Fruit fly (Drosophila melanogaster): ENCODE data around the gene CG8534.

CG8534 gene

dm6 chr3R:9771519-9771972 is 41.0 kb upstream of the CG8534 start, which contains the start of gene CG9471 (continued):
- peak; percentile 92 for TF ChIP-seq CG9817 (tag; optimal IDR thresholded peaks at IDR 0.05)
- peak; percentile 88; the same call in 1 of the 2 replicates for TF ChIP-seq CG32767 (GFP tag; IDR thresholded peaks at IDR 0.05)
- TF ChIP-seq Antp (GFP tag; optimal IDR thresholded peaks at IDR 0.05) = peak; percentile 89
- TF ChIP-seq Atf6 (GFP tag; IDR thresholded peaks at IDR 0.05) = peak; percentile 94
- TF ChIP-seq NFAT (GFP tag; IDR thresholded peaks at IDR 0.05) = peak; percentile 72
- TF ChIP-seq Hr78 (GFP tag; optimal IDR thresholded peaks at IDR 0.05) = peak in 1 of 2 experiments; percentile 73
- peak; percentile 92 for TF ChIP-seq CG7839 (tag; optimal IDR thresholded peaks at IDR 0.05)
- TF ChIP-seq pita (GFP tag; optimal IDR thresholded peaks at IDR 0.05) = no peak
- TF ChIP-seq hkb (optimal IDR thresholded peaks at IDR 0.05) = no peak
- peak; percentile 95 for TF ChIP-seq hkb (GFP tag; IDR thresholded peaks at IDR 0.05)
- TF ChIP-seq CG11085 (GFP tag; IDR thresholded peaks at IDR 0.05) = peak; percentile 86
- peak; percentile 90 to 93 for TF ChIP-seq dpn (GFP tag; optimal IDR thresholded peaks at IDR 0.05)
- peak; percentile 76 for TF ChIP-seq CG15696 (tag; optimal IDR thresholded peaks at IDR 0.05)
- TF ChIP-seq Hey (tag; optimal IDR thresholded peaks at IDR 0.05) = peak; percentile 49
- peak; percentile 35 for TF ChIP-seq CG11398 (GFP tag; optimal IDR thresholded peaks at IDR 0.05)
- TF ChIP-seq CG17802 (tag; optimal IDR thresholded peaks at IDR 0.05) = peak; percentile 50
- TF ChIP-seq CG3163 (GFP tag; optimal IDR thresholded peaks at IDR 0.05) = peak; percentile 57
- TF ChIP-seq Sry-β (GFP tag; optimal IDR thresholded peaks at IDR 0.05) = peak; percentile 10
- TF ChIP-seq ERR (GFP tag; optimal IDR thresholded peaks at IDR 0.05) = peak; percentile 90
- TF ChIP-seq Asciz (GFP tag; optimal IDR thresholded peaks at IDR 0.05) = peak; percentile 81
- TF ChIP-seq inv (GFP tag; IDR thresholded peaks at IDR 0.05; ENCODE audit: partially characterized antibody) = no peak
- no peak for TF ChIP-seq cad (GFP tag; optimal IDR thresholded peaks at IDR 0.05)
- peak; percentile 92 for TF ChIP-seq CG17359 (tag; optimal IDR thresholded peaks at IDR 0.05)
- TF ChIP-seq gcm2 (GFP tag; optimal IDR thresholded peaks at IDR 0.05) = peak; percentile 76
- TF ChIP-seq CG8924 (tag; optimal IDR thresholded peaks at IDR 0.05) = peak; percentile 93
- TF ChIP-seq luna (GFP tag; optimal IDR thresholded peaks at IDR 0.05) = peak; percentile 72
- peak; percentile 64 for TF ChIP-seq CG10565 (GFP tag; optimal IDR thresholded peaks at IDR 0.05)
- TF ChIP-seq CG12391 (tag; optimal IDR thresholded peaks at IDR 0.05) = peak; percentile 94
- TF ChIP-seq jigr1 (GFP tag; IDR thresholded peaks at IDR 0.05) = peak; percentile 80; the same call in 2 of the 3 replicates
- TF ChIP-seq CG18011 (GFP tag; optimal IDR thresholded peaks at IDR 0.05) = peak; percentile 72
- peak; percentile 47 for TF ChIP-seq gt (GFP tag; IDR thresholded peaks at IDR 0.05)
- no peak for TF ChIP-seq CG17568 (GFP tag; optimal IDR thresholded peaks at IDR 0.05)
- peak; percentile 93 for TF ChIP-seq CG9932 (GFP tag; IDR thresholded peaks at IDR 0.05)
- peak; percentile 71; the same call in 1 of the 2 replicates for TF ChIP-seq ham (GFP tag; IDR thresholded peaks at IDR 0.05)
- peak; percentile 87 for TF ChIP-seq salm (tag; optimal IDR thresholded peaks at IDR 0.05)
- TF ChIP-seq fd3F (GFP tag; optimal IDR thresholded peaks at IDR 0.05) = peak; percentile 89
- TF ChIP-seq mld (GFP tag; IDR thresholded peaks at IDR 0.05; ENCODE audit: partially characterized antibody) = no peak
- TF ChIP-seq CG8388 (GFP tag; optimal IDR thresholded peaks at IDR 0.05) = peak; percentile 97
- peak; percentile 83 for TF ChIP-seq CG13123 (GFP tag; optimal IDR thresholded peaks at IDR 0.05)
- TF ChIP-seq CG14860 (GFP tag; IDR thresholded peaks at IDR 0.05; ENCODE audit: partially characterized antibody) = no peak
- TF ChIP-seq z (GFP tag; IDR thresholded peaks at IDR 0.05) = peak; percentile 32; the same call in 2 of the 3 replicates
- TF ChIP-seq D19A (tag; optimal IDR thresholded peaks at IDR 0.05) = peak; percentile 87
- peak; percentile 89 for TF ChIP-seq Gug (GFP tag; IDR thresholded peaks at IDR 0.05)
- peak; percentile 86 for TF ChIP-seq eyg (GFP tag; optimal IDR thresholded peaks at IDR 0.05)
- TF ChIP-seq CG6272 (GFP tag; IDR thresholded peaks at IDR 0.05) = peak; percentile 87
- peak; percentile 56; the same call in 1 of the 2 replicates for TF ChIP-seq CG1024 (GFP tag; IDR thresholded peaks at IDR 0.05)
- TF ChIP-seq ttk (GFP tag; IDR thresholded peaks at IDR 0.05) = peak; percentile 87
- peak; percentile 90 for TF ChIP-seq sd (tag; optimal IDR thresholded peaks at IDR 0.05)
- TF ChIP-seq ranshi (GFP tag; IDR thresholded peaks at IDR 0.05) = peak; percentile 94
- peak; percentile 81 for TF ChIP-seq dati (GFP tag; IDR thresholded peaks at IDR 0.05)

All from whole organism, embryonic.